Worm (Caenorhabditis elegans) whole organism, L1 larva: ENCODE measurements around the gene C44B7.5.

Source experiments
- C16A3.4 ChIP-seq: fragments of 150-350 bp; optimal IDR thresholded peaks from 2 replicates; lab custom pipeline; 2014; ENCODE audit warnings: missing biosample characterization, missing genetic modification characterization
- F16B12.6 ChIP-seq: fragments of 150-350 bp; optimal IDR thresholded peaks from 2 replicates; lab custom pipeline; 2014; ENCODE audit warnings: missing biosample characterization, missing genetic modification characterization
- aha-1 ChIP-seq: fragments of 150-350 bp; optimal IDR thresholded peaks from 2 replicates; lab custom pipeline; 2014; ENCODE audit warnings: missing biosample characterization, missing genetic modification characterization
- alr-1 ChIP-seq: fragments of 200-800 bp; sonication (Bioruptor generic); optimal IDR thresholded peaks from 2 replicates; lab custom pipeline; 2018; ENCODE audit warnings: borderline replicate concordance, mild to moderate bottlenecking, missing genetic modification characterization, missing compliant biosample characterization
- ama-1 ChIP-seq: fragments of 150-350 bp; optimal IDR thresholded peaks from 2 replicates; lab custom pipeline; 2014
- blmp-1 ChIP-seq: fragments of 150-350 bp; optimal IDR thresholded peaks from 2 replicates; lab custom pipeline; 2014; ENCODE audit warnings: missing biosample characterization, missing genetic modification characterization
- ceh-82 ChIP-seq, 3 experiments: fragments of 150-350 bp in 1 of 3; sonication (generic microtip) in 2 of 3; optimal IDR thresholded peaks; 2 replicates each; lab custom pipeline; 2014 to 2017; ENCODE audit warnings: missing biosample characterization in 3 of 3, missing genetic modification characterization in 3 of 3
- ceh-90 ChIP-seq: sonication (generic microtip); optimal IDR thresholded peaks from 2 replicates; lab custom pipeline; 2016; ENCODE audit warnings: missing genetic modification characterization, missing compliant biosample characterization
- ces-1 ChIP-seq: fragments of 150-350 bp; optimal IDR thresholded peaks from 2 replicates; lab custom pipeline; 2014; ENCODE audit warnings: missing biosample characterization, missing genetic modification reagents, missing genetic modification characterization
- dsc-1 ChIP-seq: sonication (generic microtip); optimal IDR thresholded peaks from 2 replicates; lab custom pipeline; 2016; ENCODE audit warnings: mild to moderate bottlenecking, missing genetic modification characterization, missing compliant biosample characterization
- efl-1 ChIP-seq, 4 experiments: fragments of 150-350 bp; optimal IDR thresholded peaks in 3 of 4; peaks in 1 of 4; 1 replicate in 1 of 4; 2 replicates in 3 of 4; lab custom pipeline; 2014; ENCODE audit warnings: missing biosample characterization in 2 of 4, missing genetic modification characterization in 2 of 4, missing genetic modification reagents in 2 of 4
- egl-13 ChIP-seq: sonication (generic microtip); optimal IDR thresholded peaks from 2 replicates; lab custom pipeline; 2016; ENCODE audit warnings: missing genotype, missing genetic modification reagents, missing genetic modification characterization, missing compliant biosample characterization
- elt-2 ChIP-seq: sonication (generic microtip); optimal IDR thresholded peaks from 2 replicates; lab custom pipeline; 2016; ENCODE audit warnings: missing genetic modification characterization, mild to moderate bottlenecking, inconsistent platforms, missing compliant biosample characterization, missing genetic modification reagents
- elt-3 ChIP-seq, 6 experiments: fragments of 150-350 bp in 1 of 6; sonication (generic microtip); optimal IDR thresholded peaks; 2 replicates each; lab custom pipeline; 2017 to 2018; ENCODE audit warnings: missing biosample characterization in 6 of 6, missing genetic modification characterization in 6 of 6, inconsistent platforms in 1 of 6
- ets-5 ChIP-seq: fragments of 200-800 bp; sonication (Bioruptor generic); IDR thresholded peaks from 2 replicates; pipeline ENCODE4 v1.3.6; 2022; ENCODE audit warnings: missing genetic modification characterization, missing compliant biosample characterization
- fkh-8 ChIP-seq: sonication (generic microtip); optimal IDR thresholded peaks from 2 replicates; lab custom pipeline; 2016; ENCODE audit warnings: mild to moderate bottlenecking, missing genetic modification characterization, missing compliant biosample characterization
- fos-1 ChIP-seq: fragments of 150-350 bp; optimal IDR thresholded peaks from 2 replicates; lab custom pipeline; 2014; ENCODE audit warnings: missing biosample characterization, missing genetic modification characterization
- hlh-17 ChIP-seq: fragments of 200-800 bp; sonication (Bioruptor generic); optimal IDR thresholded peaks from 2 replicates; lab custom pipeline; 2018; ENCODE audit warnings: missing genetic modification characterization, mild to moderate bottlenecking, missing compliant biosample characterization, moderate library complexity, borderline replicate concordance
- hlh-4 ChIP-seq: sonication (generic microtip); optimal IDR thresholded peaks from 2 replicates; lab custom pipeline; 2016; ENCODE audit warnings: mild to moderate bottlenecking, missing genetic modification characterization, missing compliant biosample characterization
- hpl-2 ChIP-seq: fragments of 150-350 bp; optimal IDR thresholded peaks from 2 replicates; lab custom pipeline; 2014; ENCODE audit warnings: missing biosample characterization, missing genetic modification reagents, missing genetic modification characterization
- isw-1 ChIP-seq: fragments of 200-800 bp; sonication (Bioruptor generic); IDR thresholded peaks from 2 replicates; pipeline ENCODE4 v1.3.6; 2022; ENCODE audit warnings: missing genetic modification characterization, missing compliant biosample characterization
- lin-13 ChIP-seq: fragments of 150-350 bp; optimal IDR thresholded peaks from 2 replicates; lab custom pipeline; 2014; ENCODE audit warnings: missing biosample characterization, missing genetic modification reagents, missing genetic modification characterization
- lin-14 ChIP-seq: fragments of 200-800 bp; sonication (Bioruptor generic); optimal IDR thresholded peaks from 2 replicates; lab custom pipeline; 2018; ENCODE audit warnings: mild to moderate bottlenecking, missing genetic modification characterization, moderate library complexity, missing compliant biosample characterization
- lin-35 ChIP-seq, 2 experiments: fragments of 150-350 bp; optimal IDR thresholded peaks; 2 replicates each; lab custom pipeline; 2014; ENCODE audit warnings: missing biosample characterization in 2 of 2, missing genetic modification characterization in 2 of 2, missing genetic modification reagents in 2 of 2
- mdl-1 ChIP-seq, 2 experiments: fragments of 150-350 bp; optimal IDR thresholded peaks; 2 replicates each; lab custom pipeline; 2014 to 2017; ENCODE audit warnings: missing biosample characterization in 2 of 2, missing genetic modification characterization in 2 of 2, inconsistent platforms in 1 of 2
- mef-2 ChIP-seq: fragments of 150-350 bp; optimal IDR thresholded peaks from 2 replicates; lab custom pipeline; 2014; ENCODE audit warnings: missing biosample characterization, missing genetic modification characterization
- mep-1 ChIP-seq: fragments of 150-350 bp; optimal IDR thresholded peaks from 2 replicates; lab custom pipeline; 2014; ENCODE audit warnings: missing biosample characterization, missing genetic modification characterization
- nhr-11 ChIP-seq: fragments of 150-350 bp; optimal IDR thresholded peaks from 2 replicates; lab custom pipeline; 2014; ENCODE audit warnings: missing biosample characterization, missing genetic modification characterization
- nhr-19 ChIP-seq: fragments of 200-800 bp; sonication (Bioruptor generic); conservative IDR thresholded peaks from 2 replicates; pipeline ENCODE4 v1.3.6; 2022; ENCODE audit warnings: missing genetic modification characterization, missing compliant biosample characterization
- nhr-20 ChIP-seq: sonication (generic microtip); optimal IDR thresholded peaks from 2 replicates; lab custom pipeline; 2016; ENCODE audit warnings: mild to moderate bottlenecking, missing genetic modification characterization, missing compliant biosample characterization
- nhr-28 ChIP-seq: fragments of 150-350 bp; optimal IDR thresholded peaks from 2 replicates; lab custom pipeline; 2014; ENCODE audit warnings: missing biosample characterization, missing genetic modification characterization
- nhr-47 ChIP-seq: sonication (generic microtip); optimal IDR thresholded peaks from 2 replicates; lab custom pipeline; 2016; ENCODE audit warnings: mild to moderate bottlenecking, missing genetic modification characterization, moderate library complexity, missing compliant biosample characterization
- nhr-71 ChIP-seq: sonication (generic microtip); optimal IDR thresholded peaks from 2 replicates; lab custom pipeline; 2016; ENCODE audit warnings: mild to moderate bottlenecking, missing genetic modification characterization, moderate library complexity, missing compliant biosample characterization
- nhr-76 ChIP-seq: sonication (generic microtip); optimal IDR thresholded peaks from 2 replicates; lab custom pipeline; 2017; ENCODE audit warnings: missing biosample characterization, missing genetic modification characterization
- nhr-77 ChIP-seq: fragments of 150-350 bp; optimal IDR thresholded peaks from 2 replicates; lab custom pipeline; 2014; ENCODE audit warnings: missing biosample characterization, missing genetic modification characterization
- nhr-85 ChIP-seq: sonication (generic microtip); peaks from one replicate; lab custom pipeline; 2016; ENCODE audit warnings: missing genetic modification characterization, inconsistent platforms, missing compliant biosample characterization
- pax-3 ChIP-seq: fragments of 200-800 bp; sonication (Bioruptor generic); optimal IDR thresholded peaks from 2 replicates; lab custom pipeline; 2018; ENCODE audit warnings: mild to moderate bottlenecking, missing genetic modification characterization, moderate library complexity, missing compliant biosample characterization
- rnt-1 ChIP-seq: sonication (generic microtip); optimal IDR thresholded peaks from 2 replicates; lab custom pipeline; 2016; ENCODE audit warnings: mild to moderate bottlenecking, missing genetic modification characterization, moderate library complexity, missing compliant biosample characterization
- skn-1 ChIP-seq: fragments of 150-350 bp; optimal IDR thresholded peaks from 2 replicates; lab custom pipeline; 2014; ENCODE audit warnings: missing biosample characterization, missing genetic modification characterization
- snu-23 ChIP-seq: sonication (generic microtip); optimal IDR thresholded peaks from 2 replicates; lab custom pipeline; 2016; ENCODE audit warnings: missing genetic modification characterization, missing compliant biosample characterization
- sox-4 ChIP-seq: sonication (generic microtip); optimal IDR thresholded peaks from 2 replicates; lab custom pipeline; 2016; ENCODE audit warnings: missing genetic modification characterization, missing compliant biosample characterization
- sptf-1 ChIP-seq: fragments of 150-350 bp; optimal IDR thresholded peaks from 2 replicates; lab custom pipeline; 2014; ENCODE audit warnings: missing biosample characterization, missing genetic modification characterization
- sup-37 ChIP-seq: fragments of 200-800 bp; sonication (Bioruptor generic); optimal IDR thresholded peaks from 2 replicates; lab custom pipeline; 2018; ENCODE audit warnings: mild to moderate bottlenecking, missing genetic modification characterization, missing compliant biosample characterization
- swsn-7 ChIP-seq: sonication (generic microtip); optimal IDR thresholded peaks from 2 replicates; lab custom pipeline; 2016; ENCODE audit warnings: missing genetic modification characterization, missing compliant biosample characterization
- unc-86 ChIP-seq: sonication (generic microtip); optimal IDR thresholded peaks from 2 replicates; lab custom pipeline; 2016; ENCODE audit warnings: missing genetic modification characterization, missing compliant biosample characterization
- zag-1 ChIP-seq: fragments of 150-350 bp; optimal IDR thresholded peaks from 2 replicates; lab custom pipeline; 2014; ENCODE audit warnings: missing biosample characterization, missing genetic modification characterization

The C44B7.5 gene

DNA sequence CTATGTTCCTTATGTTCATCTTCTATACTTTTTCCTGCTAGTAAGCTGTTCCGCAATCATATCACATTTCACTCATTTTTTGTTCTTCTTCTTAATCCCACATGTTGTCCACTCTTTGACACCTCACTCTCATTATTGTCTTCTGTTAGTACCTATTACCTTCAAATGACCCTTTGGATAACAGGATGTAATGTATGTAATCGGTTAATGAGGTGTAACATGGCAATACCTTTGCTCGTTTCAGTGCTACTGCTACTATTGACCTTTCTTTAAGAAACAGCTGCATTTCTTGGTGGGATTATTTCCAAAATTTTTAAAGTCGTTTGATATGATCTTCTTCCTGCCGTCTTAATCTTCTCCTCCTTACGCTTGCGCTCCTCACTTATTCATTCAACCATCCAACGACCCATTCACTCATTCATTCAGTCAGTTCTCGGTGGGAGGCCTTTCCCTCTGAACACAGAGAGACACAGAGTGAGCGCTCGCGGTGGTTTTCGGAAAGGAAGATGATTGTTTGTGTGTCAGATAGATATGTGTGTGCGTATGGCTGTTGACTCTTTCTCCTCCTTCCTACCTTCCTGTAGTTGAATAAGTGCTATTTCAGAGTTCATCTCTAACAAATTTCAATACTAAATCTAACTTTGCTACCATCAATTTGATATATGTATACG is 40.7 kb downstream of the C44B7.5 start:
- TF ChIP-seq ceh-82 (tag; optimal IDR thresholded peaks at IDR 0.05; lab: Kevin White, UChicago) (peak in 1 of 3 experiments; percentile 6), rnt-1 (tag; lab: Kevin White, UChicago) (peak; percentile 6), blmp-1 (tag; lab: Kevin White, UChicago) (peak; percentile 32), dsc-1 (tag; lab: Kevin White, UChicago) (peak; percentile 21), nhr-47 (tag; lab: Kevin White, UChicago) (no peak), nhr-76 (tag; lab: Kevin White, UChicago) (no peak), lin-14 (GFP tag; lab: Kevin White, UChicago) (peak; percentile 61), lin-13 (GFP tag; lab: Kevin White, UChicago) (no peak), efl-1 (optimal IDR thresholded peaks at IDR 0.05; lab: Kevin White, UChicago) (no peak), efl-1 (GFP tag; optimal IDR thresholded peaks at IDR 0.05 in 1 of 2; lab: Kevin White, UChicago) (peak in 1 of 2 experiments; percentile 66)

DNA sequence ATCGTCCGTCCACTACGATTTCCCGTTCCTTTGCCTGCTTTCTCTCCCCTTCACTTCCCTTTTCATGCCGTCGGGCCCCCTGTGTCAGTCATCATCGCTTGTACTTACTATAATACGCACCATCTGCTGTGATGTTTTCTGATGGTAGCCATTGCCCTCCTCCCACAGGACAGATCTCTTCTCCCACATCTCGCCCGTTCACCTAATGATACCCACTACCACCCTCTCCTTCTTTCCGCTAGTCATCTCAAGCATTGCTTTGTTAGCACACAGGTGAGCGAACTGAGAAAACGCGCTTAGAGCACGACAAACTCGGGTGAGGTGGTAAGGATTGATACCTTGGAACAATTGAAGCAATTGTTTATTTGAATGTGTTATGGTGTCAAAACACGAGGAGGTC is 41.5 kb downstream of the C44B7.5 start:
- TF ChIP-seq alr-1 = no peak
- no peak for TF ChIP-seq C16A3.4 (tag; lab: Kevin White, UChicago)
- peak; percentile 72 for TF ChIP-seq blmp-1 (tag; lab: Kevin White, UChicago)
- no peak for TF ChIP-seq nhr-11
- TF ChIP-seq hpl-2 (GFP tag; lab: Kevin White, UChicago) = no peak
- TF ChIP-seq nhr-85 (tag; lab: Kevin White, UChicago) = peak; percentile 74
- TF ChIP-seq efl-1 (optimal IDR thresholded peaks at IDR 0.05; lab: Kevin White, UChicago) = no peak
- peak in 1 of 2 experiments; percentile 16 for TF ChIP-seq efl-1 (GFP tag; optimal IDR thresholded peaks at IDR 0.05 in 1 of 2; lab: Kevin White, UChicago)
- no peak for TF ChIP-seq hlh-17 (GFP tag; lab: Kevin White, UChicago)

DNA sequence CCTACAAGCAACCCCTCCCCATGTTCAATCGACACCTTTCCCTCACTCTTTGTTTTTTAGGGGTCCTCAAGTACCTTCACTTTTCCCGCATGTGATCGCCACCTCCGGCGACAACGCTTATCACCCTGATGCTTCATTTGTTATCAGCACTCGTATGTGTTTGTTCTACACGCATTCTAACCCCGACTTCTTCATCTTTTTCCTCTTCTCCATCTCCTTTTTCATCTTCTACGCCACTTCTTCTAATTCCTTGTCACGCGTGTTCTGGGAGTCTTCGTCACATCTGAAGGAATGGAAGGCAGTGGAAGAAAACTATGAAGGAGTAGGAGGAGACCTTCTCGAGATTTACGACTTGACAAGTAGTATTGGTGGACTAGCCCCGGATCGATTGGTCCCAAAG is 42.4 kb downstream of the C44B7.5 start:
- peak; percentile 62 for TF ChIP-seq nhr-85 (tag; lab: Kevin White, UChicago)
- no peak for TF ChIP-seq ceh-90
- TF ChIP-seq blmp-1 (tag; lab: Kevin White, UChicago) = peak; percentile 82
- peak; percentile 23 for TF ChIP-seq elt-2 (tag; lab: Kevin White, UChicago)
- peak; percentile 11 for TF ChIP-seq mep-1
- TF ChIP-seq aha-1 (tag; lab: Kevin White, UChicago) = no peak
- peak in 1 of 2 experiments; percentile 50 for TF ChIP-seq lin-35 (GFP tag; optimal IDR thresholded peaks at IDR 0.05; lab: Kevin White, UChicago)
- TF ChIP-seq unc-86 (tag; lab: Kevin White, UChicago) = no peak
- TF ChIP-seq nhr-28 (tag; lab: Kevin White, UChicago) = no peak
- TF ChIP-seq elt-3 (tag; optimal IDR thresholded peaks at IDR 0.05; lab: Kevin White, UChicago) = peak in 3 of 6 experiments; percentile 4 to 62 (median 26)
- peak; percentile 38 for TF ChIP-seq nhr-20 (tag; lab: Kevin White, UChicago)
- TF ChIP-seq hlh-4 (tag; lab: Kevin White, UChicago) = no peak
- TF ChIP-seq efl-1 (optimal IDR thresholded peaks at IDR 0.05; lab: Kevin White, UChicago) = no peak
- TF ChIP-seq efl-1 (GFP tag; optimal IDR thresholded peaks at IDR 0.05 in 1 of 2; lab: Kevin White, UChicago) = peak in 1 of 2 experiments; percentile 90
- TF ChIP-seq snu-23 (GFP tag; lab: Kevin White, UChicago) = peak; percentile 2
- TF ChIP-seq lin-14 (GFP tag; lab: Kevin White, UChicago) = peak; percentile 43
- TF ChIP-seq nhr-71 (tag; lab: Kevin White, UChicago) = peak; percentile 32
- TF ChIP-seq pax-3 = no peak

DNA sequence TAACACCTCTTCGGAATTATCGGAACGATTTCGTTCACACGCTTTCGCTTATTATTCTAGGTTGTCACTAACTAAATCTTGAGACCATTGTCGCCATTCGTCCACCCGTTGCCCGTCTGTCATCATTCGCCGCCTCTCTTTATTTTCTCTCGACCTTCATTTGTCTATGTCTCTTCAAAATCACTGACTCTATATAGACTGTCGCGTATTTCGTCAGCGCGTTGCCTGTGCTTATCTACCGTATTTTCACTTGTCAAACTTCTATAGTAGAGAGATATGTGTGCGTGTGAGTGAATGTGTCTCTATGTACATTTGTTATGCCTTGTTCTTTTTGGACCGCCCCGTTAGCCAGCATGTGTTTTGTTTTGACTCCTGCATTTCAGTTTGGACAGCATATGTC is 43.3 kb downstream of the C44B7.5 start:
- no peak for TF ChIP-seq ama-1 (lab: Kevin White, UChicago)
- TF ChIP-seq zag-1 (tag; lab: Kevin White, UChicago) = no peak
- TF ChIP-seq sup-37 (GFP tag; lab: Kevin White, UChicago) = no peak
- no peak for TF ChIP-seq unc-86 (tag; lab: Kevin White, UChicago)
- no peak for TF ChIP-seq sox-4 (tag; lab: Kevin White, UChicago)
- peak in 1 of 2 experiments; percentile 61 for TF ChIP-seq mdl-1 (tag; optimal IDR thresholded peaks at IDR 0.05; lab: Kevin White, UChicago)
- peak; percentile 64 for TF ChIP-seq skn-1 (tag; lab: Kevin White, UChicago)
- no peak for TF ChIP-seq F16B12.6
- no peak for TF ChIP-seq hlh-17 (GFP tag; lab: Kevin White, UChicago)
- TF ChIP-seq sptf-1 (tag; lab: Kevin White, UChicago) = no peak
- TF ChIP-seq fos-1 (tag; lab: Kevin White, UChicago) = no peak
- peak; percentile 46 for TF ChIP-seq nhr-77 (tag; lab: Kevin White, UChicago)
- TF ChIP-seq nhr-19 = no peak; the same call in none of the 2 replicates
- no peak for TF ChIP-seq ets-5 (GFP tag; lab: Robert Waterston, UW)
- TF ChIP-seq fkh-8 (tag; lab: Kevin White, UChicago) = no peak
- TF ChIP-seq snu-23 (GFP tag; lab: Kevin White, UChicago) = peak; percentile 64
- no peak for TF ChIP-seq isw-1 (GFP tag; lab: Robert Waterston, UW)
- TF ChIP-seq mef-2 = no peak
- peak; percentile 22 for TF ChIP-seq swsn-7
- no peak for TF ChIP-seq ces-1 (GFP tag; lab: Kevin White, UChicago)
- TF ChIP-seq egl-13 = no peak
